4 fruit fly cellular contexts compared by ENCODE assay signal in genomic region chr3L:6752278-6753096, dm6.
TF ChIP-seq lines count a peak whose summit lies in the region.

Gene velo, minus strand, starts transcription at chr3L:6752752.
Gene Sbds, plus strand, starts transcription at chr3L:6752913.

TF ChIP-seq in whole organism, adult, 20 proteins besides CTCF, POLR2A, EP300 and RAD21 (continued from another document):
- TF ChIP-seq tj (GFP tag; optimal IDR thresholded peaks at IDR 0.05; lab: Kevin White, UChicago) = peak; percentile 26
- peak; percentile 65 for TF ChIP-seq CG7101 (tag; optimal IDR thresholded peaks at IDR 0.05; lab: Kevin White, UChicago)
- TF ChIP-seq toe (GFP tag; optimal IDR thresholded peaks at IDR 0.05; lab: Kevin White, UChicago) = peak; percentile 37
TF ChIP-seq in whole organism, adult: peak in this region for 15.

TF ChIP-seq in whole organism, embryonic, 481 proteins besides CTCF, POLR2A, EP300 and RAD21 (continued from another document and continues in another):
- TF ChIP-seq jigr1 (GFP tag; IDR thresholded peaks at IDR 0.05; lab: Robert Waterston, UW) = no peak
- 0 out of 2 replicates have a peak, but pooled peaks have one; percentile 8 for TF ChIP-seq ranshi (GFP tag; IDR thresholded peaks at IDR 0.05; lab: Robert Waterston, UW)
- no peak for TF ChIP-seq CG8944 (GFP tag; optimal IDR thresholded peaks at IDR 0.05; lab: Kevin White, UChicago)
- no peak for TF ChIP-seq CG6813 (GFP tag; optimal IDR thresholded peaks at IDR 0.05; lab: Kevin White, UChicago)
- TF ChIP-seq CG18476 (GFP tag; optimal IDR thresholded peaks at IDR 0.05; lab: Kevin White, UChicago) = no peak
- TF ChIP-seq CG31365 (tag; optimal IDR thresholded peaks at IDR 0.05; lab: Kevin White, UChicago) = no peak
- peak; percentile 56 for TF ChIP-seq B-H2 (GFP tag; optimal IDR thresholded peaks at IDR 0.05; lab: Kevin White, UChicago)
- no peak for TF ChIP-seq CG7271 (tag; optimal IDR thresholded peaks at IDR 0.05; lab: Kevin White, UChicago)
- TF ChIP-seq CG2875 (GFP tag; optimal IDR thresholded peaks at IDR 0.05; lab: Kevin White, UChicago) = no peak
- TF ChIP-seq insv (GFP tag; optimal IDR thresholded peaks at IDR 0.05; lab: Kevin White, UChicago) = peak in 1 of 2 experiments; percentile 35
- TF ChIP-seq emc (GFP tag; optimal IDR thresholded peaks at IDR 0.05; lab: Kevin White, UChicago) = no peak
- peak; percentile 60 for TF ChIP-seq CoRest (tag; optimal IDR thresholded peaks at IDR 0.05; lab: Kevin White, UChicago)
- no peak for TF ChIP-seq sc (optimal IDR thresholded peaks at IDR 0.05; lab: Kevin White, UChicago)
- no peak for TF ChIP-seq sc (GFP tag; optimal IDR thresholded peaks at IDR 0.05; lab: Kevin White, UChicago)
- TF ChIP-seq CG9437 (GFP tag; optimal IDR thresholded peaks at IDR 0.05; lab: Kevin White, UChicago) = peak; percentile 14
- TF ChIP-seq Xrp1 (GFP tag; IDR thresholded peaks at IDR 0.05; lab: Robert Waterston, UW) = peak; percentile 40; the same call in 1 of the 2 replicates
- TF ChIP-seq btn (GFP tag; optimal IDR thresholded peaks at IDR 0.05; lab: Kevin White, UChicago) = no peak
- TF ChIP-seq p53 (GFP tag; optimal IDR thresholded peaks at IDR 0.05; lab: Kevin White, UChicago) = peak; percentile 2
- peak; percentile 100 for TF ChIP-seq CG10431 (GFP tag; optimal IDR thresholded peaks at IDR 0.05; lab: Kevin White, UChicago)
- TF ChIP-seq CG7963 (GFP tag; IDR thresholded peaks at IDR 0.05; lab: Robert Waterston, UW; ENCODE audit: partially characterized antibody) = 0 out of 3 replicates have a peak, but pooled peaks have one; percentile 10
- no peak for TF ChIP-seq cad (GFP tag; optimal IDR thresholded peaks at IDR 0.05; lab: Kevin White, UChicago)
- peak; percentile 22 for TF ChIP-seq CG12299 (tag; optimal IDR thresholded peaks at IDR 0.05; lab: Kevin White, UChicago)
- no peak for TF ChIP-seq CG10959 (GFP tag; IDR thresholded peaks at IDR 0.05; lab: Robert Waterston, UW)
- TF ChIP-seq vvl (GFP tag; IDR thresholded peaks at IDR 0.05; lab: Robert Waterston, UW) = peak; percentile 80
- TF ChIP-seq CG7556 (GFP tag; optimal IDR thresholded peaks at IDR 0.05; lab: Kevin White, UChicago) = peak; percentile 43
- TF ChIP-seq CG7987 (GFP tag; optimal IDR thresholded peaks at IDR 0.05; lab: Kevin White, UChicago) = peak; percentile 29
- peak; percentile 0 for TF ChIP-seq tin (GFP tag; optimal IDR thresholded peaks at IDR 0.05; lab: Kevin White, UChicago)
- TF ChIP-seq CG3726 (GFP tag; IDR thresholded peaks at IDR 0.05; lab: Robert Waterston, UW) = no peak
- no peak for TF ChIP-seq ara (GFP tag; IDR thresholded peaks at IDR 0.05; lab: Robert Waterston, UW)
- peak; percentile 51 for TF ChIP-seq Meics (GFP tag; optimal IDR thresholded peaks at IDR 0.05; lab: Kevin White, UChicago)
- TF ChIP-seq unc-4 (GFP tag; IDR thresholded peaks at IDR 0.05; lab: Robert Waterston, UW; ENCODE audit: partially characterized antibody) = peak; percentile 70
- no peak for TF ChIP-seq slou (GFP tag; optimal IDR thresholded peaks at IDR 0.05; lab: Kevin White, UChicago)
- no peak for TF ChIP-seq CG11695 (GFP tag; IDR thresholded peaks at IDR 0.05; lab: Robert Waterston, UW)
- no peak for TF ChIP-seq CG4820 (GFP tag; optimal IDR thresholded peaks at IDR 0.05; lab: Kevin White, UChicago)
- no peak for TF ChIP-seq grn (GFP tag; optimal IDR thresholded peaks at IDR 0.05; lab: Kevin White, UChicago)
- TF ChIP-seq run (tag; optimal IDR thresholded peaks at IDR 0.05; lab: Kevin White, UChicago) = no peak
- peak; percentile 52; the same call in 2 of the 3 replicates for TF ChIP-seq HLH4C (GFP tag; IDR thresholded peaks at IDR 0.05; lab: Robert Waterston, UW; ENCODE audit: partially characterized antibody)
- no peak for TF ChIP-seq CG16815 (GFP tag; optimal IDR thresholded peaks at IDR 0.05; lab: Kevin White, UChicago)
- peak; percentile 12 for TF ChIP-seq CG10979 (tag; optimal IDR thresholded peaks at IDR 0.05; lab: Kevin White, UChicago)
- no peak for TF ChIP-seq Doc2 (GFP tag; IDR thresholded peaks at IDR 0.05; lab: Robert Waterston, UW)
- TF ChIP-seq pb (GFP tag; optimal IDR thresholded peaks at IDR 0.05; lab: Kevin White, UChicago) = peak; percentile 45
- no peak for TF ChIP-seq Jarid2 (GFP tag; optimal IDR thresholded peaks at IDR 0.05; lab: Kevin White, UChicago)

TF ChIP-seq in whole organism, prepupa, 60 proteins besides CTCF, POLR2A, EP300 and RAD21 (continued from another document):
- no peak for TF ChIP-seq fd85E (GFP tag; optimal IDR thresholded peaks at IDR 0.05; lab: Kevin White, UChicago)
- peak; percentile 4 for TF ChIP-seq topi (GFP tag; optimal IDR thresholded peaks at IDR 0.05; lab: Kevin White, UChicago)
- TF ChIP-seq Blimp-1 (GFP tag; optimal IDR thresholded peaks at IDR 0.05; lab: Kevin White, UChicago) = peak; percentile 44
- TF ChIP-seq Eip75B (GFP tag; optimal IDR thresholded peaks at IDR 0.05; lab: Kevin White, UChicago) = peak; percentile 18
- peak; percentile 27 for TF ChIP-seq CG3032 (tag; optimal IDR thresholded peaks at IDR 0.05; lab: Kevin White, UChicago)
- TF ChIP-seq Smox (GFP tag; optimal IDR thresholded peaks at IDR 0.05; lab: Kevin White, UChicago) = peak; percentile 16
- TF ChIP-seq cyc (GFP tag; optimal IDR thresholded peaks at IDR 0.05; lab: Kevin White, UChicago) = peak; percentile 6
- TF ChIP-seq CG6276 (GFP tag; optimal IDR thresholded peaks at IDR 0.05; lab: Kevin White, UChicago) = no peak
- peak; percentile 8 for TF ChIP-seq dac (GFP tag; optimal IDR thresholded peaks at IDR 0.05; lab: Kevin White, UChicago)
- peak; percentile 61 for TF ChIP-seq CG6163 (GFP tag; IDR thresholded peaks at IDR 0.05; lab: Robert Waterston, UW)
- TF ChIP-seq CG8632 (GFP tag; optimal IDR thresholded peaks at IDR 0.05; lab: Kevin White, UChicago) = peak; percentile 35
- no peak for TF ChIP-seq Sox15 (GFP tag; optimal IDR thresholded peaks at IDR 0.05; lab: Kevin White, UChicago)
- no peak for TF ChIP-seq CG32006 (GFP tag; optimal IDR thresholded peaks at IDR 0.05; lab: Kevin White, UChicago)
- TF ChIP-seq CG7368 (GFP tag; optimal IDR thresholded peaks at IDR 0.05; lab: Kevin White, UChicago) = no peak
- no peak for TF ChIP-seq ss (GFP tag; optimal IDR thresholded peaks at IDR 0.05; lab: Kevin White, UChicago)
- peak; percentile 47 for TF ChIP-seq Sox14 (GFP tag; optimal IDR thresholded peaks at IDR 0.05; lab: Kevin White, UChicago)
- no peak for TF ChIP-seq Sox102F (GFP tag; optimal IDR thresholded peaks at IDR 0.05; lab: Kevin White, UChicago)
- TF ChIP-seq CG10669 (GFP tag; optimal IDR thresholded peaks at IDR 0.05; lab: Kevin White, UChicago) = no peak
- no peak for TF ChIP-seq OdsH (GFP tag; optimal IDR thresholded peaks at IDR 0.05; lab: Kevin White, UChicago)
- no peak for TF ChIP-seq svp (GFP tag; lab: Kevin White, UChicago)
- TF ChIP-seq Eip93F (GFP tag; optimal IDR thresholded peaks at IDR 0.05; lab: Kevin White, UChicago) = no peak
- TF ChIP-seq Hr38 (GFP tag; optimal IDR thresholded peaks at IDR 0.05; lab: Kevin White, UChicago) = no peak
- peak; percentile 59 for TF ChIP-seq Eip78C (GFP tag; lab: Kevin White, UChicago)
- peak; percentile 36; the same call in 1 of the 2 replicates for TF ChIP-seq CG15336 (GFP tag; IDR thresholded peaks at IDR 0.05; lab: Robert Waterston, UW)
- TF ChIP-seq spab (GFP tag; optimal IDR thresholded peaks at IDR 0.05; lab: Kevin White, UChicago) = no peak
- peak; percentile 18 for TF ChIP-seq Ets21C (GFP tag; optimal IDR thresholded peaks at IDR 0.05; lab: Kevin White, UChicago)
- no peak for TF ChIP-seq CG11902 (GFP tag; optimal IDR thresholded peaks at IDR 0.05; lab: Kevin White, UChicago)
- TF ChIP-seq fkh (GFP tag; optimal IDR thresholded peaks at IDR 0.05; lab: Kevin White, UChicago) = no peak
- TF ChIP-seq CG31627 (GFP tag; optimal IDR thresholded peaks at IDR 0.05; lab: Kevin White, UChicago) = peak; percentile 25
- no peak for TF ChIP-seq CG4318 (GFP tag; optimal IDR thresholded peaks at IDR 0.05; lab: Kevin White, UChicago)
- TF ChIP-seq CG8319 (GFP tag; optimal IDR thresholded peaks at IDR 0.05; lab: Kevin White, UChicago) = no peak
- peak; percentile 65 for TF ChIP-seq CG10631 (GFP tag; optimal IDR thresholded peaks at IDR 0.05; lab: Kevin White, UChicago)
- TF ChIP-seq CG3919 (GFP tag; optimal IDR thresholded peaks at IDR 0.05; lab: Kevin White, UChicago) = no peak
- peak in 1 of 2 experiments; percentile 38 for TF ChIP-seq salr (GFP tag; optimal IDR thresholded peaks at IDR 0.05; lab: Kevin White, UChicago)
- TF ChIP-seq Hr39 (GFP tag; optimal IDR thresholded peaks at IDR 0.05; lab: Kevin White, UChicago) = peak; percentile 19
- TF ChIP-seq vri (GFP tag; optimal IDR thresholded peaks at IDR 0.05; lab: Kevin White, UChicago) = no peak
- no peak for TF ChIP-seq CG9139 (GFP tag; optimal IDR thresholded peaks at IDR 0.05; lab: Kevin White, UChicago)
- no peak for TF ChIP-seq CG1621 (tag; optimal IDR thresholded peaks at IDR 0.05; lab: Kevin White, UChicago)
- peak; percentile 27; the same call in 1 of the 3 replicates for TF ChIP-seq eg (GFP tag; IDR thresholded peaks at IDR 0.05; lab: Robert Waterston, UW)
- peak; percentile 37 for TF ChIP-seq Met (GFP tag; optimal IDR thresholded peaks at IDR 0.05; lab: Kevin White, UChicago)
- TF ChIP-seq CG6854 (GFP tag; optimal IDR thresholded peaks at IDR 0.05; lab: Kevin White, UChicago) = no peak
- TF ChIP-seq pdm3 (GFP tag; optimal IDR thresholded peaks at IDR 0.05; lab: Kevin White, UChicago) = no peak

TF ChIP-seq in whole organism, wandering third instar larva, 38 proteins besides CTCF, POLR2A, EP300 and RAD21 (continued from another document):
- TF ChIP-seq OdsH (GFP tag; optimal IDR thresholded peaks at IDR 0.05; lab: Kevin White, UChicago) (peak; percentile 32), pan (optimal IDR thresholded peaks at IDR 0.05; lab: Kevin White, UChicago) (no peak), CG32264 (GFP tag; optimal IDR thresholded peaks at IDR 0.05; lab: Kevin White, UChicago) (no peak), Hr83 (GFP tag; optimal IDR thresholded peaks at IDR 0.05; lab: Kevin White, UChicago; ENCODE audit: poor library complexity, severe bottlenecking) (peak; percentile 77), Vsx2 (GFP tag; optimal IDR thresholded peaks at IDR 0.05; lab: Kevin White, UChicago; ENCODE audit: partially characterized antibody) (no peak), tai (GFP tag; optimal IDR thresholded peaks at IDR 0.05; lab: Kevin White, UChicago) (no peak)
